Worm (Caenorhabditis elegans) whole organism, L4 larva: ENCODE measurements around the gene cpsf-1.

Source experiments
- F26F4.8 ChIP-seq: fragments of 200-800 bp; sonication (Bioruptor generic); conservative IDR thresholded peaks from 2 replicates; pipeline ENCODE4 v1.3.6; 2022; ENCODE audit warnings: missing genetic modification characterization, missing compliant biosample characterization
- F37D6.2 ChIP-seq: sonication (generic microtip); optimal IDR thresholded peaks from 2 replicates; lab custom pipeline; 2016; ENCODE audit warnings: mild to moderate bottlenecking, missing genetic modification characterization, missing compliant biosample characterization
- F49E8.2 ChIP-seq: sonication (generic microtip); optimal IDR thresholded peaks from 2 replicates; lab custom pipeline; 2016; ENCODE audit warnings: missing compliant biosample characterization, mild to moderate bottlenecking, missing genetic modification characterization, borderline replicate concordance
- Y48G9A.11 ChIP-seq: fragments of 200-800 bp; sonication (Bioruptor generic); IDR thresholded peaks from 2 replicates; pipeline ENCODE4 v1.3.6; 2022; ENCODE audit warnings: missing genetic modification reagents, missing genetic modification characterization, missing compliant biosample characterization
- ZK546.5 ChIP-seq, 2 experiments: sonication (generic microtip); optimal IDR thresholded peaks; 2 replicates each; lab custom pipeline; 2017; ENCODE audit warnings: missing biosample characterization in 2 of 2, missing genetic modification characterization in 2 of 2
- aha-1 ChIP-seq: fragments of 150-350 bp; peaks from one replicate; lab custom pipeline; 2014; ENCODE audit warnings: missing biosample characterization, missing genetic modification characterization
- attf-4 ChIP-seq: sonication (generic microtip); optimal IDR thresholded peaks from 3 replicates; lab custom pipeline; 2017; ENCODE audit warnings: missing biosample characterization, missing genetic modification characterization
- ceh-28 ChIP-seq: fragments of 150-350 bp; optimal IDR thresholded peaks from 2 replicates; lab custom pipeline; 2014; ENCODE audit warnings: missing biosample characterization, missing genetic modification reagents, missing genetic modification characterization
- ceh-44 ChIP-seq: fragments of 200-800 bp; sonication (Bioruptor generic); IDR thresholded peaks from 2 replicates; pipeline ENCODE4 v1.3.6; 2022; ENCODE audit warnings: missing genetic modification reagents, missing genetic modification characterization, missing compliant biosample characterization
- ces-1 ChIP-seq: fragments of 150-350 bp; sonication (generic microtip); optimal IDR thresholded peaks from 4 replicates; lab custom pipeline; 2014; ENCODE audit warnings: missing biosample characterization, missing genetic modification reagents, missing genetic modification characterization
- cey-2 ChIP-seq: sonication (generic microtip); optimal IDR thresholded peaks from 3 replicates; lab custom pipeline; 2017; ENCODE audit warnings: missing genetic modification characterization, mild to moderate bottlenecking, missing compliant biosample characterization, antibody characterized with exemption, borderline replicate concordance; ENCODE audit not compliant: insufficient read depth
- daf-16 ChIP-seq, 3 experiments: sonication (generic microtip); optimal IDR thresholded peaks; 2 replicates each; lab custom pipeline; 2016 to 2017; ENCODE audit warnings: missing genetic modification characterization in 3 of 3, missing genetic modification reagents in 3 of 3, mild to moderate bottlenecking in 2 of 3, missing compliant biosample characterization in 2 of 3, missing biosample characterization in 1 of 3, moderate library complexity in 1 of 3
- daf-19 ChIP-seq: fragments of 200-800 bp; sonication (Bioruptor generic); conservative IDR thresholded peaks from 2 replicates; pipeline ENCODE4 v1.3.6; 2022; ENCODE audit warnings: missing genetic modification characterization, missing compliant biosample characterization
- dmd-8 ChIP-seq: fragments of 200-800 bp; sonication (Bioruptor generic); IDR thresholded peaks from 2 replicates; pipeline ENCODE4 v1.3.6; 2022; ENCODE audit warnings: missing genetic modification characterization, missing compliant biosample characterization
- duxl-1 ChIP-seq: sonication (generic microtip); optimal IDR thresholded peaks from 2 replicates; lab custom pipeline; 2016; ENCODE audit warnings: mild to moderate bottlenecking, missing genetic modification characterization, moderate library complexity, missing compliant biosample characterization; ENCODE audit not compliant: poor library complexity
- fkh-10 ChIP-seq: fragments of 150-350 bp; optimal IDR thresholded peaks from 2 replicates; lab custom pipeline; 2014; ENCODE audit warnings: missing biosample characterization, missing genetic modification reagents, missing genetic modification characterization
- hif-1 ChIP-seq, 2 experiments: sonication (generic microtip); optimal IDR thresholded peaks; 2 replicates each; lab custom pipeline; 2016 to 2017; ENCODE audit warnings: missing compliant biosample characterization in 2 of 2, missing genetic modification characterization in 2 of 2, missing genetic modification reagents in 2 of 2, missing genotype in 2 of 2, mild to moderate bottlenecking in 1 of 2
- lim-7 ChIP-seq: fragments of 200-800 bp; sonication (Bioruptor generic); IDR thresholded peaks from 2 replicates; pipeline ENCODE4 v1.3.6; 2022; ENCODE audit warnings: missing genetic modification characterization, missing compliant biosample characterization
- lin-1 ChIP-seq: fragments of 200-800 bp; sonication (Bioruptor generic); IDR thresholded peaks from 2 replicates; pipeline ENCODE4 v1.3.6; 2022; ENCODE audit warnings: missing genetic modification reagents, missing genetic modification characterization, missing compliant biosample characterization
- lin-13 ChIP-seq: fragments of 150-350 bp; optimal IDR thresholded peaks from 2 replicates; lab custom pipeline; 2014; ENCODE audit warnings: missing biosample characterization, missing genetic modification reagents, missing genetic modification characterization
- lin-29 ChIP-seq: fragments of 200-800 bp; sonication (Bioruptor generic); IDR thresholded peaks from 2 replicates; pipeline ENCODE4 v1.3.6; 2022; ENCODE audit warnings: missing genetic modification reagents, missing genetic modification characterization, missing compliant biosample characterization
- lin-38 ChIP-seq: fragments of 200-800 bp; sonication (Bioruptor generic); IDR thresholded peaks from 2 replicates; pipeline ENCODE4 v1.3.6; 2022; ENCODE audit warnings: missing genetic modification reagents, missing genetic modification characterization, missing compliant biosample characterization
- lir-3 ChIP-seq: sonication (generic microtip); optimal IDR thresholded peaks from 2 replicates; lab custom pipeline; 2016; ENCODE audit warnings: mild to moderate bottlenecking, missing genetic modification characterization, missing compliant biosample characterization
- madf-5 ChIP-seq, 2 experiments: fragments of 200-800 bp; sonication (Bioruptor generic); IDR thresholded peaks; 2 replicates each; pipeline ENCODE4 v1.3.6; 2022; ENCODE audit warnings: missing compliant biosample characterization in 2 of 2, missing genetic modification characterization in 2 of 2
- madf-9 ChIP-seq: fragments of 200-800 bp; sonication (Bioruptor generic); conservative IDR thresholded peaks from 2 replicates; pipeline ENCODE4 v1.3.6; 2022; ENCODE audit warnings: missing genetic modification reagents, missing genetic modification characterization, missing compliant biosample characterization
- mdt-29 ChIP-seq: fragments of 200-800 bp; sonication (Bioruptor generic); IDR thresholded peaks from 2 replicates; pipeline ENCODE4 v1.3.6; 2022; ENCODE audit warnings: missing genetic modification reagents, missing genetic modification characterization, missing compliant biosample characterization
- nhr-10 ChIP-seq: fragments of 150-350 bp; optimal IDR thresholded peaks from 2 replicates; lab custom pipeline; 2014; ENCODE audit warnings: missing biosample characterization, missing genetic modification characterization
- nhr-28 ChIP-seq: fragments of 150-350 bp; optimal IDR thresholded peaks from 2 replicates; lab custom pipeline; 2014; ENCODE audit warnings: missing biosample characterization, missing genetic modification characterization
- nhr-48 ChIP-seq: sonication (generic microtip); optimal IDR thresholded peaks from 2 replicates; lab custom pipeline; 2016; ENCODE audit warnings: mild to moderate bottlenecking, missing genetic modification characterization, missing compliant biosample characterization
- nhr-6 ChIP-seq: fragments of 150-350 bp; optimal IDR thresholded peaks from 2 replicates; lab custom pipeline; 2014; ENCODE audit warnings: missing biosample characterization, missing genetic modification characterization
- nhr-77 ChIP-seq: fragments of 150-350 bp; optimal IDR thresholded peaks from 2 replicates; lab custom pipeline; 2014; ENCODE audit warnings: missing biosample characterization, missing genetic modification characterization
- pha-4 ChIP-seq, 2 experiments: fragments of 150-350 bp in 1 of 2; fragments of 200-800 bp in 1 of 2; sonication (Bioruptor generic) in 1 of 2; IDR thresholded peaks in 1 of 2; optimal IDR thresholded peaks in 1 of 2; 2 replicates each; pipeline versions ENCODE4 v1.3.6 to Lab custom; 2014 to 2022; ENCODE audit warnings: missing genetic modification characterization in 2 of 2, missing genetic modification reagents in 2 of 2, missing biosample characterization in 1 of 2, missing compliant biosample characterization in 1 of 2
- php-3 ChIP-seq: fragments of 200-800 bp; sonication (Bioruptor generic); IDR thresholded peaks from 2 replicates; pipeline ENCODE4 v1.3.6; 2022; ENCODE audit warnings: missing genetic modification reagents, missing genetic modification characterization, missing compliant biosample characterization
- skn-1 ChIP-seq: fragments of 150-350 bp; optimal IDR thresholded peaks from 2 replicates; lab custom pipeline; 2014; ENCODE audit warnings: missing biosample characterization, missing genetic modification characterization
- snpc-1.2 ChIP-seq: fragments of 200-800 bp; sonication (Bioruptor generic); IDR thresholded peaks from 2 replicates; pipeline ENCODE4 v1.3.6; 2022; ENCODE audit warnings: missing genetic modification reagents, missing genetic modification characterization, missing compliant biosample characterization
- tag-97 ChIP-seq: fragments of 200-800 bp; sonication (Bioruptor generic); IDR thresholded peaks from 2 replicates; pipeline ENCODE4 v1.3.6; 2022; ENCODE audit warnings: missing genetic modification characterization, missing compliant biosample characterization
- unc-62 ChIP-seq, 3 experiments: fragments of 150-350 bp in 1 of 3; sonication (generic microtip); optimal IDR thresholded peaks in 2 of 3; peaks in 1 of 3; 1 replicate in 1 of 3; 2 replicates in 2 of 3; lab custom pipeline; 2014 to 2017; ENCODE audit warnings: missing biosample characterization in 3 of 3, missing genetic modification characterization in 3 of 3, missing genetic modification reagents in 3 of 3, missing genotype in 1 of 3
- zfp-3 ChIP-seq: fragments of 200-800 bp; sonication (Bioruptor generic); conservative IDR thresholded peaks from 2 replicates; pipeline ENCODE4 v1.3.6; 2022; ENCODE audit warnings: missing genetic modification reagents, missing genetic modification characterization, missing compliant biosample characterization
- ztf-7 ChIP-seq: fragments of 150-350 bp; optimal IDR thresholded peaks from 2 replicates; lab custom pipeline; 2014; ENCODE audit warnings: missing biosample characterization, missing genetic modification characterization

cpsf-1 gene

DNA sequence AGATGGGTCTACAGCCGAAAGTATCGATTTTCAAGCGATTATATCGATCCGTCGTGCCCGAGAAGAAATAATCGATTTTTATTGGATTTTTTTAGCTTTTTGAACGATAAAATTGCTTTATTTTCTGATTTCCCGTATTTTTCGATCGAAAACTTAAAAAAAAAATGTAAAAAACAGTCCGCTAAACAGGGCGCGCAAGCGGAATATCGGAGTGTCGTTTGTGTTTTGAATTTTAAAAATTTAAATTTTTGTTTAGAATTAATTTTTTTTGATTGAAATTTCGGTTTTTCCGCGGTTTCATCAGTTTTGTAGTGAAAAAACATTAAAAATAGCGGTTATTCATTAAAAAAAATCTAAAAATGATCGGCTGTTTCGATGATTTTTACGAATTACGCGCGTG is 62.6 kb downstream of the cpsf-1 start:
- TF ChIP-seq Y48G9A.11 (GFP tag; lab: Robert Waterston, UW) (peak; percentile 89), daf-19 (GFP tag; lab: Robert Waterston, UW) (no peak), F26F4.8 (no peak), dmd-8 (GFP tag; lab: Robert Waterston, UW) (no peak), attf-4 (tag; lab: Kevin White, UChicago) (no peak), nhr-10 (tag; lab: Kevin White, UChicago) (no peak), snpc-1.2 (GFP tag; lab: Robert Waterston, UW) (no peak)

DNA sequence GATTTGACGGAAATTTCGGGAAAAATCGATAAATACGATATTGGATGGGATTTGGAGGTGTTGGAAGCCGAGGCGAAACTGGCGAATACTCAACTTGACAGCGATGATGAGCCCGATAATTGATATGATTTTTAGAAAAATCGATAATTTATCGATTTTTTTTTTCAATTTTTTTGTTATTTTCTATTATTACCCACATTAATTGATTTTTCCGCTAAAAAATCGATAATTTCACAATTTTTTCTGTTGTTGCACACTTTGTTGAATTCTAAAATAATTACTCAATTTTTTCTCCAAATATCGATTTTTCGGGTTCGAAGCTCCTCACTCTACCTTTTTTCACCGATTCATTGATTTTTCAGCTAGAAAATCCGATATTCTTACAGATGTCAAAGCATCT is 63.4 kb downstream of the cpsf-1 start, which contains the start of gene Y48A5A.3:
Gene Y48A5A.3, plus strand, starts transcription at position 385 of the 400 bp plus-strand sequence.
- TF ChIP-seq ztf-7 (no peak), zfp-3 (GFP tag; lab: Robert Waterston, UW) (no peak), ceh-28 (tag; lab: Kevin White, UChicago) (peak; percentile 86), nhr-48 (no peak), madf-5 (GFP tag; IDR thresholded peaks at IDR 0.05; lab: Robert Waterston, UW) (no peak)

DNA sequence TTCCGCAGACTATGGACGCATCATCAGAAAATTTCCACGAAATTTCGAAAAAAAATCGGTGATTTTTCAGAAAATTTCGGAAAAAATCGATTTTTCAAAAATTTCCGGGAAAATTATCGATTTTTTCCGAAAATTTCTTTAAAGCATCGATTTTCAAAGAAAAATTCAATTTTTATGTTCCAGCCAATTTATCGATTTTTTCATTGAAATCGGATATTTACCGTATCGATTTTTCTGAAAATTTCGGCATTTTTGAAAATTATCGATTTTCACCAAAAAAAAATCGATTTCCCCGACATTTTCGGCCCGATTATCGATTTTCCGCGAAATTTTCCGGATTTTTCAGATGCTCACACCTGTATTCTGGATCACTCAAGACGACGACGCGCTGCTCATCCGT is 67.7 kb downstream of the cpsf-1 start, which contains the start of gene Y48A5A.1:
Gene Y48A5A.1, plus strand, starts transcription at position 347 of the 400 bp plus-strand sequence.
- TF ChIP-seq mdt-29 (GFP tag; lab: Robert Waterston, UW) (no peak), lin-29 (no peak), ceh-28 (tag; lab: Kevin White, UChicago) (peak; percentile 93), nhr-6 (no peak), F49E8.2 (tag; lab: Kevin White, UChicago) (no peak), lin-1 (no peak), hif-1 (tag; optimal IDR thresholded peaks at IDR 0.05; lab: Kevin White, UChicago) (no peak), daf-16 (GFP tag; optimal IDR thresholded peaks at IDR 0.05; lab: Kevin White, UChicago) (no peak), daf-16 (tag; optimal IDR thresholded peaks at IDR 0.05; lab: Kevin White, UChicago) (no peak), ceh-44 (GFP tag; lab: Robert Waterston, UW) (no peak)

DNA sequence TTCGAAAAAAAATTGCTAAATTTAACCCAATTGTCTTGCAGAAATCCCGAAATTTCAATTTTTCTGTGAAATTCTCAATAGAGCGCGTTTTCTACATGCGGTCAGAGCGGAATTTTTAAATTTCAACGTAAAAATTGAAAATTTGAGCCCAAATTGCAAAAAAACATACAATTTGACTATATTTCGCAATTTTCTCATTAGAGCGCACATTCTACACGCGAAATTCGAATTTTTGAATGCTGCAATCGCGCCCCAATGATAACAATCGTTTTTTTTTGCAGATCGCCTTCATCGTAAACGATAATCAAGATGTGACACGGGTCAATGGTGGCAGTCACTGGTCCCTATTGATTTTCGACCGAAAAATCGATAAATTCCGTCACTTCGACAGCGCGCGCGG is 68.7 kb downstream of the cpsf-1 start:
- TF ChIP-seq lim-7 (GFP tag; lab: Robert Waterston, UW): no peak
- peak; percentile 77 for TF ChIP-seq lin-38
- no peak for TF ChIP-seq nhr-77

DNA sequence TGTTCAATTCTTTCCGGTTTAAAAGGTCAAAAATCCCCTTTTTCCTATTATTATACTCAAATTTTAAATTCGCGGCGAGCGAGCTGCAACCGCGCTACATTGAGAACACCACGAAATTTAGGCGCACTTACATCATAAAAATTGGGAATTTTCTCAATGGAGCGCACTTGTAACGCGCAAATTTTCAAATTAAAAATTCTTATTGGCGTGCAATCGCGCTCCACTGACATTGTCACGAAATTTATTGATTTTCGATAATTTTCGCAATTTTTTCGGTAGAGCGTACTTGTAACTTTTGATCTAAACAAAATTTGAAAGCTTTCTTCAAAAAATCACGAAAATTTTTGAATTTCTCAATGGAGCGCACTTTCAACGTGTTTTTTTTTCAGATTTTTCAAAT is 69.5 kb downstream of the cpsf-1 start, which contains the start of gene ulp-3:
Gene ulp-3, plus strand, starts transcription at position 388 of the 400 bp plus-strand sequence.
- TF ChIP-seq dmd-8 (GFP tag; lab: Robert Waterston, UW): no peak
- TF ChIP-seq aha-1 (tag; lab: Kevin White, UChicago): peak; percentile 41
- TF ChIP-seq fkh-10 (GFP tag; lab: Kevin White, UChicago): no peak
- peak; percentile 87 for TF ChIP-seq lin-38
- no peak for TF ChIP-seq madf-9 (GFP tag; lab: Robert Waterston, UW)
- TF ChIP-seq php-3 (GFP tag; lab: Robert Waterston, UW): no peak
- no peak for TF ChIP-seq skn-1 (tag; lab: Kevin White, UChicago)
- no peak for TF ChIP-seq tag-97 (GFP tag; lab: Robert Waterston, UW)

DNA sequence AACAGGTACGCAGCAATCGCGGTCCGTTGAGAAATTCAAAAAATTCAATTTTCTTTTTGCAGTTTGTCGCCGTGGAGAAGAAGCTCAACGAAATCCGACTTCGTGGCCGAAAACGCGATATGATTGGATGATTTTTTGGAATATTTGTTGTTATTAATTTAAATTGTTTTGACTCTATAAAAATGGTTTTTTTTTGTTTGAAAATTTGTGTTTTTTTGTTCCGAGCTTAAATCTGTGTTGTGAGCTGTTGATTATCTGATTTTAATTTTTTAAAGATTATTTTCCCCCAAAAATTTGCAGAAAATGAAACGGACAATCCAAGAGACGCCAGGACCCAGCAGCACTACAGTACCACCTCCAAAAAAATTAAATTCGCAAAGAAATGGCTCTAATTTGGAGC is 73.2 kb downstream of the cpsf-1 start, which contains the start of gene tdpo-1:
Gene tdpo-1, plus strand, starts transcription at position 301 of the 400 bp plus-strand sequence.
- TF ChIP-seq attf-4 (tag; lab: Kevin White, UChicago) (no peak), lir-3 (tag; lab: Kevin White, UChicago) (no peak), lim-7 (GFP tag; lab: Robert Waterston, UW) (no peak), pha-4 (GFP tag; IDR thresholded peaks at IDR 0.05; lab: Robert Waterston, UW) (no peak), pha-4 (tag; optimal IDR thresholded peaks at IDR 0.05; lab: Kevin White, UChicago) (no peak), duxl-1 (tag; lab: Kevin White, UChicago) (no peak), lin-13 (GFP tag; lab: Kevin White, UChicago) (no peak), cey-2 (tag; lab: Kevin White, UChicago) (no peak), fkh-10 (GFP tag; lab: Kevin White, UChicago) (no peak), unc-62 (GFP tag; optimal IDR thresholded peaks at IDR 0.05 in 1 of 2; lab: Kevin White, UChicago) (no peak), unc-62 (tag; optimal IDR thresholded peaks at IDR 0.05; lab: Kevin White, UChicago) (no peak), ces-1 (no peak), ceh-28 (tag; lab: Kevin White, UChicago) (no peak), lin-29 (no peak), F37D6.2 (tag; lab: Kevin White, UChicago) (no peak), nhr-48 (no peak), ceh-44 (GFP tag; lab: Robert Waterston, UW) (no peak), madf-9 (GFP tag; lab: Robert Waterston, UW) (no peak), nhr-28 (tag; lab: Kevin White, UChicago) (no peak), ZK546.5 (tag; optimal IDR thresholded peaks at IDR 0.05; lab: Kevin White, UChicago) (no peak), snpc-1.2 (GFP tag; lab: Robert Waterston, UW) (no peak)
- TF ChIP-seq, all 104 proteins: peak for 0
